Fruit fly (Drosophila melanogaster): ENCODE measurements around the gene CG17568.

dm6 chr2L:19230518-19230917 is 49.0 kb upstream of the CG17568 start:
- TF ChIP-seq CG14014 (GFP tag; IDR thresholded peaks at IDR 0.05) (no peak), CG18262 (tag; optimal IDR thresholded peaks at IDR 0.05) (no peak), CG9609 (GFP tag; optimal IDR thresholded peaks at IDR 0.05) (no peak), CG7963 (GFP tag; IDR thresholded peaks at IDR 0.05; ENCODE audit: partially characterized antibody) (no peak), z (GFP tag; IDR thresholded peaks at IDR 0.05) (no peak), Hand (GFP tag; optimal IDR thresholded peaks at IDR 0.05) (no peak), CG2129 (GFP tag; IDR thresholded peaks at IDR 0.05; ENCODE audit: partially characterized antibody) (no peak), CG16815 (GFP tag; optimal IDR thresholded peaks at IDR 0.05) (no peak), Hsf (GFP tag; optimal IDR thresholded peaks at IDR 0.05) (no peak), hth (optimal IDR thresholded peaks at IDR 0.05) (no peak), E2f2 (GFP tag; IDR thresholded peaks at IDR 0.05) (no peak), slou (GFP tag; optimal IDR thresholded peaks at IDR 0.05) (no peak), corto (GFP tag; optimal IDR thresholded peaks at IDR 0.05) (no peak), tio (GFP tag; optimal IDR thresholded peaks at IDR 0.05) (no peak)
